Worm (Caenorhabditis elegans): Measurements from ENCODE around the gene F28C10.1.

- TF ChIP-seq ceh-18 (tag; optimal IDR thresholded peaks at IDR 0.05) (no peak), pros-1 (tag; optimal IDR thresholded peaks at IDR 0.05) (no peak), odd-2 (tag; optimal IDR thresholded peaks at IDR 0.05) (no peak), pha-4 (tag; optimal IDR thresholded peaks at IDR 0.05) (no peak), lin-11 (tag; optimal IDR thresholded peaks at IDR 0.05) (no peak), pqm-1 (tag; optimal IDR thresholded peaks at IDR 0.05) (no peak), ama-1 (optimal IDR thresholded peaks at IDR 0.05) (no peak), nhr-11 (tag; optimal IDR thresholded peaks at IDR 0.05) (no peak), hlh-30 (tag; optimal IDR thresholded peaks at IDR 0.05; ENCODE audit: insufficient read depth) (no peak), npax-4 (tag; optimal IDR thresholded peaks at IDR 0.05) (no peak), ceh-9 (tag; optimal IDR thresholded peaks at IDR 0.05) (no peak), ttx-3 (tag; optimal IDR thresholded peaks at IDR 0.05) (no peak), elt-2 (tag; optimal IDR thresholded peaks at IDR 0.05) (no peak), sox-4 (tag; optimal IDR thresholded peaks at IDR 0.05) (no peak)
Measured at ce11 chrX:506848-507247, 36.1 kb upstream of the F28C10.1 start, which contains the start of gene B0310.2.

Data from whole organism, late embryonic.